Fruit fly (Drosophila melanogaster): ENCODE measurements around the gene Sirt7.

Sirt7 gene

DNA sequence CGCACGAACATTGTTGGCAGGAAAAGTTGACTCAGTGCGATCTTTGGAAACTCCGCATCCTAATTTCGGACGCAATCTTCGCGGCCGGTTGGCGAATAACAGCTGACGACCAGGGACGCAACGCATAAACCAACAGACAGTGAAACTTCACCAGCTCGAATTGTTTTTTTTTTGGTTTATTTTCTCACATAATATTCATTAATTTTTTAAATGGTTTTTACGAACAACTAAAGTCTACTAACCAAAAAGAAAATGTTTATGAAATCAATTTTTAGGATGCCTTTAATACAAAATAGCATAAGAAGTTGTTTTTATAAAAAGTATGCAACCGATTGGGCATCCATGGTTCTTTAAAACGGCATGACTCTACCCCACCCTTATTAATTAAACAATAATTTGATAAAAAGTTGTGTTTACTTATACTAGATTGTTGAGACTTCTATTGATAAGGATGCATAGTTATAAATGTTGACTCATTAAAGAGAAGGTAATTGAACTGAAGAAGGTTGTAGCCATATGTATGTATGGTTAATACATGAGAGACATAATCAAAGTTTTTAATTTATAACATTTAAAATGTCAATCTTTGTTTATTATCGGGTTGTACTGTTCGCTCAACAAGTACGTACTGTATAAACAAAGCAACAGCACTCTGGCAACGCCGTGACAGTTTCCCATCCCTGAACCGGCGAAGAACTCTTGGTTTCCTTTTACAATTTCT is 21.7 kb upstream of the Sirt7 start, which contains the start of the genes beta4GalNAcTB and Cpsf100 (continued):
- TF ChIP-seq CG4854 (GFP tag; optimal IDR thresholded peaks at IDR 0.05) (no peak), C15 (GFP tag; IDR thresholded peaks at IDR 0.05) (0 out of 3 replicates have a peak, but pooled peaks have one; percentile 47), pros (GFP tag; optimal IDR thresholded peaks at IDR 0.05) (no peak), CG10543 (GFP tag; optimal IDR thresholded peaks at IDR 0.05) (peak; percentile 66), D19B (GFP tag; optimal IDR thresholded peaks at IDR 0.05) (peak; percentile 35), gce (GFP tag; IDR thresholded peaks at IDR 0.05) (no peak), CG18262 (tag; optimal IDR thresholded peaks at IDR 0.05) (peak; percentile 83), CG7928 (GFP tag; optimal IDR thresholded peaks at IDR 0.05) (peak; percentile 91), twi (tag; optimal IDR thresholded peaks at IDR 0.05) (peak; percentile 70), al (GFP tag; IDR thresholded peaks at IDR 0.05) (peak; percentile 65), CG2712 (tag; optimal IDR thresholded peaks at IDR 0.05) (peak; percentile 80), CG9215 (GFP tag; IDR thresholded peaks at IDR 0.05) (peak; percentile 70), CG14050 (GFP tag; IDR thresholded peaks at IDR 0.05) (peak; percentile 18; the same call in 1 of the 3 replicates), gro (GFP tag; optimal IDR thresholded peaks at IDR 0.05) (no peak), org-1 (GFP tag; optimal IDR thresholded peaks at IDR 0.05) (peak; percentile 49), CTCF (GFP tag; optimal IDR thresholded peaks at IDR 0.05) (no peak), CG15696 (tag; optimal IDR thresholded peaks at IDR 0.05) (peak; percentile 72), yki (optimal IDR thresholded peaks at IDR 0.05) (no peak), Bteb2 (GFP tag; optimal IDR thresholded peaks at IDR 0.05) (peak; percentile 31), CG17359 (tag; optimal IDR thresholded peaks at IDR 0.05) (peak; percentile 41), CG42726 (GFP tag; IDR thresholded peaks at IDR 0.05; ENCODE audit: partially characterized antibody) (no peak), ro (GFP tag; IDR thresholded peaks at IDR 0.05) (peak; percentile 15; the same call in 1 of the 2 replicates), CG14965 (GFP tag; optimal IDR thresholded peaks at IDR 0.05; ENCODE audit: borderline replicate concordance) (no peak), CG34224 (GFP tag; IDR thresholded peaks at IDR 0.05; ENCODE audit: partially characterized antibody) (no peak), z (GFP tag; IDR thresholded peaks at IDR 0.05) (no peak), vfl (GFP tag; optimal IDR thresholded peaks at IDR 0.05) (peak; percentile 21), Scr (GFP tag; IDR thresholded peaks at IDR 0.05; ENCODE audit: partially characterized antibody) (no peak), CG6254 (GFP tag; optimal IDR thresholded peaks at IDR 0.05) (no peak), CG15011 (GFP tag; optimal IDR thresholded peaks at IDR 0.05) (peak; percentile 51), HLH4C (GFP tag; IDR thresholded peaks at IDR 0.05; ENCODE audit: partially characterized antibody) (no peak), CG16815 (GFP tag; optimal IDR thresholded peaks at IDR 0.05) (peak; percentile 84), CG17829 (tag; optimal IDR thresholded peaks at IDR 0.05) (peak; percentile 56), CG1529 (GFP tag; optimal IDR thresholded peaks at IDR 0.05) (peak; percentile 68), CG8290 (GFP tag; optimal IDR thresholded peaks at IDR 0.05) (peak; percentile 44), CG8290 (tag; optimal IDR thresholded peaks at IDR 0.05) (no peak), lov (optimal IDR thresholded peaks at IDR 0.05) (no peak), lov (GFP tag; IDR thresholded peaks at IDR 0.05) (no peak), CG4282 (GFP tag; optimal IDR thresholded peaks at IDR 0.05) (no peak), sr (GFP tag; IDR thresholded peaks at IDR 0.05) (no peak), ap (GFP tag; IDR thresholded peaks at IDR 0.05) (peak; percentile 46), CG11093 (GFP tag; IDR thresholded peaks at IDR 0.05) (0 out of 3 replicates have a peak, but pooled peaks have one; percentile 39), pzg (GFP tag; optimal IDR thresholded peaks at IDR 0.05) (peak; percentile 34), CG6654 (GFP tag; optimal IDR thresholded peaks at IDR 0.05) (peak; percentile 35), CG5953 (GFP tag; IDR thresholded peaks at IDR 0.05) (0 out of 2 replicates have a peak, but pooled peaks have one; percentile 36), cad (GFP tag; optimal IDR thresholded peaks at IDR 0.05) (no peak), grn (GFP tag; optimal IDR thresholded peaks at IDR 0.05) (peak; percentile 63), Stat92E (GFP tag; optimal IDR thresholded peaks at IDR 0.05) (no peak), CG9797 (GFP tag; optimal IDR thresholded peaks at IDR 0.05) (no peak), CG13287 (GFP tag; IDR thresholded peaks at IDR 0.05; ENCODE audit: partially characterized antibody) (no peak), gcm2 (GFP tag; optimal IDR thresholded peaks at IDR 0.05) (peak; percentile 39), wor (GFP tag; IDR thresholded peaks at IDR 0.05) (peak; percentile 21; the same call in 1 of the 2 replicates)

All from whole organism, embryonic.